Worm (Caenorhabditis elegans) whole organism, L1 larva: ENCODE results near the gene Y57E12AR.1.

Experiments used
- C34B4.2 ChIP-seq: sonication (generic microtip); optimal IDR thresholded peaks from 2 replicates; lab custom pipeline; 2017; ENCODE audit warnings: mild to moderate bottlenecking, missing genetic modification characterization, missing compliant biosample characterization
- ceh-88 ChIP-seq: fragments of 200-800 bp; sonication (Bioruptor generic); IDR thresholded peaks from 2 replicates; pipeline ENCODE4 v1.3.6; 2022; ENCODE audit warnings: missing genetic modification characterization, missing compliant biosample characterization
- efl-1 ChIP-seq, 4 experiments: fragments of 150-350 bp; optimal IDR thresholded peaks in 3 of 4; peaks in 1 of 4; 1 replicate in 1 of 4; 2 replicates in 3 of 4; lab custom pipeline; 2014; ENCODE audit warnings: missing biosample characterization in 2 of 4, missing genetic modification characterization in 2 of 4, missing genetic modification reagents in 2 of 4
- fos-1 ChIP-seq: fragments of 150-350 bp; optimal IDR thresholded peaks from 2 replicates; lab custom pipeline; 2014; ENCODE audit warnings: missing biosample characterization, missing genetic modification characterization
- hlh-4 ChIP-seq: sonication (generic microtip); optimal IDR thresholded peaks from 2 replicates; lab custom pipeline; 2016; ENCODE audit warnings: mild to moderate bottlenecking, missing genetic modification characterization, missing compliant biosample characterization
- lin-13 ChIP-seq: fragments of 150-350 bp; optimal IDR thresholded peaks from 2 replicates; lab custom pipeline; 2014; ENCODE audit warnings: missing biosample characterization, missing genetic modification reagents, missing genetic modification characterization
- lsy-2 ChIP-seq, 2 experiments: fragments of 150-350 bp; optimal IDR thresholded peaks; 2 replicates each; lab custom pipeline; 2014; ENCODE audit warnings: missing biosample characterization in 2 of 2, missing genetic modification characterization in 2 of 2
- nhr-12 ChIP-seq: sonication (generic microtip); optimal IDR thresholded peaks from 2 replicates; lab custom pipeline; 2017; ENCODE audit warnings: missing biosample characterization, missing genetic modification characterization
- nhr-90 ChIP-seq: sonication (generic microtip); optimal IDR thresholded peaks from 2 replicates; lab custom pipeline; 2016; ENCODE audit warnings: mild to moderate bottlenecking, missing genetic modification characterization, missing compliant biosample characterization; ENCODE audit not compliant: poor library complexity
- snpc-4 ChIP-seq: fragments of 150-350 bp; optimal IDR thresholded peaks from 2 replicates; lab custom pipeline; 2014; ENCODE audit warnings: missing biosample characterization, missing genetic modification characterization
- unc-62 ChIP-seq: fragments of 150-350 bp; optimal IDR thresholded peaks from 2 replicates; lab custom pipeline; 2014; ENCODE audit warnings: missing biosample characterization, missing genetic modification reagents, missing genetic modification characterization

ce11 chrV:7022981-7023380 lies 42.1 kb downstream of the Y57E12AR.1 start:
- TF ChIP-seq hlh-4 (tag; lab: Kevin White, UChicago): no peak
- TF ChIP-seq lsy-2 (tag; optimal IDR thresholded peaks at IDR 0.05; lab: Kevin White, UChicago): no peak
- TF ChIP-seq ceh-88 (GFP tag; lab: Robert Waterston, UW): no peak
- TF ChIP-seq snpc-4 (tag; lab: Kevin White, UChicago): no peak
- TF ChIP-seq nhr-12: no peak
- no peak for TF ChIP-seq nhr-90 (tag; lab: Kevin White, UChicago)
- TF ChIP-seq unc-62 (GFP tag; lab: Kevin White, UChicago): no peak
- TF ChIP-seq fos-1: no peak
- TF ChIP-seq efl-1 (optimal IDR thresholded peaks at IDR 0.05; lab: Kevin White, UChicago): no peak
- TF ChIP-seq efl-1 (GFP tag; optimal IDR thresholded peaks at IDR 0.05 in 1 of 2; lab: Kevin White, UChicago): no peak
- TF ChIP-seq C34B4.2 (tag; lab: Kevin White, UChicago): no peak
- no peak for TF ChIP-seq lin-13 (GFP tag; lab: Kevin White, UChicago)
